Worm (Caenorhabditis elegans) whole organism, late embryonic: ENCODE results near the gene nud-1.

ENCODE experiments used
- C38D4.7 ChIP-seq: fragments of 200-800 bp; sonication (Bioruptor generic); optimal IDR thresholded peaks from 2 replicates; lab custom pipeline; 2018; ENCODE audit warnings: mild to moderate bottlenecking, missing genetic modification characterization, moderate library complexity, missing compliant biosample characterization
- F13H6.1 ChIP-seq: sonication (generic microtip); optimal IDR thresholded peaks from 2 replicates; lab custom pipeline; 2016; ENCODE audit warnings: missing genetic modification characterization, missing compliant biosample characterization
- K02D7.2 ChIP-seq: sonication (generic microtip); optimal IDR thresholded peaks from 2 replicates; lab custom pipeline; 2017; ENCODE audit warnings: mild to moderate bottlenecking, missing genetic modification characterization, missing compliant biosample characterization
- Y22D7AL.16 ChIP-seq: sonication (generic microtip); optimal IDR thresholded peaks from 2 replicates; lab custom pipeline; 2016; ENCODE audit warnings: missing genetic modification characterization, missing compliant biosample characterization
- ahr-1 ChIP-seq: sonication (generic microtip); optimal IDR thresholded peaks from 2 replicates; lab custom pipeline; 2016; ENCODE audit warnings: missing genetic modification characterization, missing compliant biosample characterization
- ceh-14 ChIP-seq: sonication (generic microtip); optimal IDR thresholded peaks from 2 replicates; lab custom pipeline; 2016; ENCODE audit warnings: missing genotype, missing genetic modification characterization, missing compliant biosample characterization
- ceh-2 ChIP-seq: sonication (generic microtip); optimal IDR thresholded peaks from 2 replicates; lab custom pipeline; 2016; ENCODE audit warnings: missing genotype, missing genetic modification characterization, missing compliant biosample characterization
- ceh-22 ChIP-seq: sonication (generic microtip); optimal IDR thresholded peaks from 2 replicates; lab custom pipeline; 2017; ENCODE audit warnings: missing biosample characterization, missing genetic modification characterization
- ceh-24 ChIP-seq: sonication (generic microtip); optimal IDR thresholded peaks from 2 replicates; lab custom pipeline; 2016; ENCODE audit warnings: mild to moderate bottlenecking, missing genetic modification characterization, missing compliant biosample characterization
- ceh-30 ChIP-seq: fragments of 150-350 bp; optimal IDR thresholded peaks from 2 replicates; lab custom pipeline; 2014; ENCODE audit warnings: missing biosample characterization, missing genetic modification characterization
- ceh-31 ChIP-seq: sonication (generic microtip); optimal IDR thresholded peaks from 2 replicates; lab custom pipeline; 2016; ENCODE audit warnings: missing genetic modification characterization, missing compliant biosample characterization
- ceh-34 ChIP-seq: sonication (generic microtip); optimal IDR thresholded peaks from 2 replicates; lab custom pipeline; 2016; ENCODE audit warnings: mild to moderate bottlenecking, missing genetic modification characterization, missing compliant biosample characterization
- ceh-45 ChIP-seq: fragments of 200-800 bp; sonication (Bioruptor generic); IDR thresholded peaks from 2 replicates; pipeline ENCODE4 v1.3.6; 2022; ENCODE audit warnings: missing genetic modification reagents, missing genetic modification characterization, missing compliant biosample characterization
- ceh-48 ChIP-seq: sonication (generic microtip); optimal IDR thresholded peaks from 2 replicates; lab custom pipeline; 2016; ENCODE audit warnings: missing genetic modification characterization, inconsistent platforms, missing compliant biosample characterization
- dmd-4 ChIP-seq: sonication (generic microtip); optimal IDR thresholded peaks from 2 replicates; lab custom pipeline; 2016; ENCODE audit warnings: borderline replicate concordance, missing genetic modification characterization, missing compliant biosample characterization
- dve-1 ChIP-seq: sonication (generic microtip); optimal IDR thresholded peaks from 2 replicates; lab custom pipeline; 2017; ENCODE audit warnings: antibody characterized with exemption, mild to moderate bottlenecking, missing genetic modification characterization, missing compliant biosample characterization
- elt-2 ChIP-seq: sonication (generic microtip); optimal IDR thresholded peaks from 2 replicates; lab custom pipeline; 2016; ENCODE audit warnings: missing genetic modification reagents, missing genetic modification characterization, missing compliant biosample characterization
- elt-4 ChIP-seq: sonication (generic microtip); optimal IDR thresholded peaks from 2 replicates; lab custom pipeline; 2016; ENCODE audit warnings: missing genetic modification characterization, missing compliant biosample characterization
- fax-1 ChIP-seq: sonication (generic microtip); optimal IDR thresholded peaks from 2 replicates; lab custom pipeline; 2016; ENCODE audit warnings: missing genotype, missing genetic modification characterization, missing compliant biosample characterization
- fkh-10 ChIP-seq: fragments of 150-350 bp; optimal IDR thresholded peaks from 2 replicates; lab custom pipeline; 2014; ENCODE audit warnings: missing biosample characterization, missing genetic modification reagents, missing genetic modification characterization
- hlh-13 ChIP-seq: fragments of 200-800 bp; sonication (Bioruptor generic); optimal IDR thresholded peaks from 2 replicates; lab custom pipeline; 2018; ENCODE audit warnings: mild to moderate bottlenecking, missing genetic modification characterization, missing compliant biosample characterization
- hlh-15 ChIP-seq: sonication (generic microtip); optimal IDR thresholded peaks from 2 replicates; lab custom pipeline; 2016; ENCODE audit warnings: missing genetic modification characterization, missing compliant biosample characterization
- hlh-30 ChIP-seq: sonication (generic microtip); optimal IDR thresholded peaks from 2 replicates; lab custom pipeline; 2017; ENCODE audit warnings: antibody characterized with exemption, missing genetic modification characterization, missing compliant biosample characterization; ENCODE audit not compliant: insufficient read depth
- hlh-8 ChIP-seq: sonication (generic microtip); optimal IDR thresholded peaks from 2 replicates; lab custom pipeline; 2016; ENCODE audit warnings: missing genotype, missing genetic modification characterization, missing compliant biosample characterization
- madf-2 ChIP-seq: sonication (generic microtip); optimal IDR thresholded peaks from 2 replicates; lab custom pipeline; 2017; ENCODE audit warnings: missing genetic modification characterization, missing compliant biosample characterization
- nfya-1 ChIP-seq: sonication (generic microtip); optimal IDR thresholded peaks from 2 replicates; lab custom pipeline; 2017; ENCODE audit warnings: missing genetic modification characterization, mild to moderate bottlenecking, missing compliant biosample characterization, antibody characterized with exemption, moderate library complexity
- nhr-11 ChIP-seq: fragments of 150-350 bp; optimal IDR thresholded peaks from 2 replicates; lab custom pipeline; 2014; ENCODE audit warnings: missing biosample characterization, missing genetic modification characterization
- nhr-232 ChIP-seq: sonication (generic microtip); optimal IDR thresholded peaks from 2 replicates; lab custom pipeline; 2016; ENCODE audit warnings: missing genetic modification characterization, missing compliant biosample characterization
- odd-2 ChIP-seq: sonication (generic microtip); optimal IDR thresholded peaks from 2 replicates; lab custom pipeline; 2017; ENCODE audit warnings: antibody characterized with exemption, mild to moderate bottlenecking, missing genetic modification characterization, missing compliant biosample characterization
- pag-3 ChIP-seq: sonication (generic microtip); optimal IDR thresholded peaks from 2 replicates; lab custom pipeline; 2016; ENCODE audit warnings: missing compliant biosample characterization, missing genetic modification characterization, borderline replicate concordance
- pha-2 ChIP-seq: sonication (generic microtip); optimal IDR thresholded peaks from 2 replicates; lab custom pipeline; 2017; ENCODE audit warnings: mild to moderate bottlenecking, missing genetic modification characterization, missing compliant biosample characterization
- pqm-1 ChIP-seq: sonication (generic microtip); optimal IDR thresholded peaks from 2 replicates; lab custom pipeline; 2016; ENCODE audit warnings: missing genetic modification characterization, missing compliant biosample characterization
- rnt-1 ChIP-seq: sonication (generic microtip); optimal IDR thresholded peaks from 2 replicates; lab custom pipeline; 2016; ENCODE audit warnings: missing genetic modification characterization, missing compliant biosample characterization
- sox-2 ChIP-seq: fragments of 200-800 bp; sonication (Bioruptor generic); IDR thresholded peaks from 2 replicates; pipeline ENCODE4 v1.3.6; 2022; ENCODE audit warnings: missing genetic modification reagents, missing genetic modification characterization, missing compliant biosample characterization
- sox-4 ChIP-seq: sonication (generic microtip); optimal IDR thresholded peaks from 2 replicates; lab custom pipeline; 2017; ENCODE audit warnings: mild to moderate bottlenecking, missing genetic modification characterization, inconsistent platforms, missing compliant biosample characterization
- syd-9 ChIP-seq: sonication (generic microtip); optimal IDR thresholded peaks from 2 replicates; lab custom pipeline; 2016; ENCODE audit warnings: mild to moderate bottlenecking, missing genetic modification characterization, moderate library complexity, missing compliant biosample characterization
- tbx-7 ChIP-seq: sonication (generic microtip); optimal IDR thresholded peaks from 2 replicates; lab custom pipeline; 2016; ENCODE audit warnings: missing genotype, missing genetic modification characterization, missing compliant biosample characterization
- ttx-3 ChIP-seq: sonication (generic microtip); optimal IDR thresholded peaks from 2 replicates; lab custom pipeline; 2016; ENCODE audit warnings: missing genetic modification reagents, missing genetic modification characterization, missing compliant biosample characterization
- unc-3 ChIP-seq, 2 experiments: fragments of 200-800 bp in 1 of 2; sonication (Bioruptor generic) in 1 of 2; sonication (generic microtip) in 1 of 2; conservative IDR thresholded peaks in 1 of 2; optimal IDR thresholded peaks in 1 of 2; 2 replicates each; pipeline versions ENCODE4 v1.3.6 to Lab custom; 2016 to 2022; ENCODE audit warnings: missing compliant biosample characterization in 2 of 2, missing genetic modification characterization in 2 of 2, missing genetic modification reagents in 1 of 2
- unc-42 ChIP-seq: sonication (generic microtip); optimal IDR thresholded peaks from 2 replicates; lab custom pipeline; 2016; ENCODE audit warnings: missing genotype, missing genetic modification characterization, missing compliant biosample characterization
- unc-86 ChIP-seq: sonication (generic microtip); optimal IDR thresholded peaks from 2 replicates; lab custom pipeline; 2016; ENCODE audit warnings: missing genetic modification characterization, missing compliant biosample characterization

Gene nud-1

DNA sequence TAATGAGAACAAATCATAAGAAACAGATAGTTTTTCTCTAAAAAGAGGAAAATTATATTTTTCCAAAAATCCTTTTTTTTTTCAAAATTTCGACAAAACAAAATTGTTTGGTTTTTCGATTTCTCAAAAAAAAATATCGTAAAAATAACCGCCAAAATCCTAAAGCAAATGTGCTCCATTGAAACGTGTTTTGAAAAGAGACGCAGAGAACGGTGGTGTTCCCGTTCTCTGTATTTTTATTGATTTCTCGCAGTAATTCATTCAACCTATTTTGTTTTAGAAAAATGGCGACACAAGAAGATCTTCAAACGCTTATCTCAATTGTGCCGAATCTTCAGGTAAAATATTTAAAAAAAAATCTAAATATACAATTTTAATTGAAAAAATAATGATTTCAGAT, 27.5 kb upstream of the nud-1 start, which contains the start of gene Y43F4B.10 (continued):
- TF ChIP-seq C38D4.7 (GFP tag; lab: Kevin White, UChicago): no peak
- no peak for TF ChIP-seq hlh-15 (tag; lab: Kevin White, UChicago)
- TF ChIP-seq ahr-1: no peak
- TF ChIP-seq tbx-7 (tag; lab: Kevin White, UChicago): no peak
- no peak for TF ChIP-seq F13H6.1 (tag; lab: Kevin White, UChicago)
- TF ChIP-seq hlh-8 (tag; lab: Kevin White, UChicago): no peak

DNA sequence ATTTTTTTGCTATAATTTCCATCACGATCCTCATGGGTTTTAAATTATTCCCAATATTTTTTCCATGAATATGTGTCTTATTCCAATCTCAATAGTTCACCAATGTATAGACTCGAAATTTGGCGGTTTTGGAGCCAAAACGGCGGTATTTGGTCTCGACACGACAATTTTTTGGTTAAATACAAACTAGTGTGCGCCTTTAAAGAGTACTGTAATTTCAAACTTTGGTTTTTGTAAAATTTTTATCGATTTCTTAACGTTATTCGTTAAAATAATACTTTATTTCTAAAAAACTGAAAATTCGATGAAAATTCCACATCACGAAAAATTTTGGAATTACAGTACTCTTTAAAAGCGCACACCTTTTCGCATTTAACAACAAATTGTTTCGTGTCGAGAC, 26.7 kb upstream of the nud-1 start:
- TF ChIP-seq ceh-22 (tag; lab: Kevin White, UChicago) (no peak), pqm-1 (tag; lab: Kevin White, UChicago) (no peak), ceh-31 (tag; lab: Kevin White, UChicago) (no peak), ceh-14 (tag; lab: Kevin White, UChicago) (no peak), dve-1 (tag; lab: Kevin White, UChicago) (no peak), pha-2 (tag; lab: Kevin White, UChicago) (no peak), ceh-2 (tag; lab: Kevin White, UChicago) (no peak), dmd-4 (tag; lab: Kevin White, UChicago) (no peak), unc-42 (tag; lab: Kevin White, UChicago) (no peak), ceh-34 (tag; lab: Kevin White, UChicago) (no peak), ahr-1 (no peak), fkh-10 (GFP tag; lab: Kevin White, UChicago) (no peak), unc-3 (GFP tag; conservative IDR thresholded peaks at IDR 0.05; lab: Robert Waterston, UW) (no peak), unc-3 (tag; optimal IDR thresholded peaks at IDR 0.05; lab: Kevin White, UChicago) (no peak), ceh-48 (tag; lab: Kevin White, UChicago) (no peak), ceh-30 (no peak), sox-2 (GFP tag; lab: Robert Waterston, UW) (no peak), sox-4 (tag; lab: Kevin White, UChicago) (no peak)

DNA sequence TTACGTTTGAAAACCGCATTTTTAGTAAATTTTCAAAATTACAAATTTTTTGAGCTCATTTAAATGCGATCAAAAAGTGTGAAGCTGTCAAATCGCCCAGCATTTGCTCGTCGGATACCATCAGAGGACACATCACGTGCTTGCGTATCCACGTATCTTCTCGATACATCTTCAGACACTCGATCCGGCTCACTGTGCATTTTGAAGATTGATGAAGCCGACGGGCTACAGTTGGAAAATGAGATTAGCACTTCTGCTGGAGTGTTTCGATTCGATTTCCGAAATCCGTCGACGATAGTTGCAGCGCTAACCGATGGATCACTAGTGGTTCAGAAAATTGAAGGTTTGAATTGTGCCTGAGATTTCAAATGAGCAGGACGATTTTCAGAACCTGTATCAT, 26.3 kb upstream of the nud-1 start, which contains the start of gene dph-7:
TSS of gene dph-7 (plus strand) at position 53 of the 400 bp plus-strand sequence.
- no peak for TF ChIP-seq Y22D7AL.16 (tag; lab: Kevin White, UChicago)
- TF ChIP-seq K02D7.2 (tag; lab: Kevin White, UChicago): no peak
- no peak for TF ChIP-seq fax-1 (tag; lab: Kevin White, UChicago)
- no peak for TF ChIP-seq hlh-30 (tag; lab: Kevin White, UChicago)

DNA sequence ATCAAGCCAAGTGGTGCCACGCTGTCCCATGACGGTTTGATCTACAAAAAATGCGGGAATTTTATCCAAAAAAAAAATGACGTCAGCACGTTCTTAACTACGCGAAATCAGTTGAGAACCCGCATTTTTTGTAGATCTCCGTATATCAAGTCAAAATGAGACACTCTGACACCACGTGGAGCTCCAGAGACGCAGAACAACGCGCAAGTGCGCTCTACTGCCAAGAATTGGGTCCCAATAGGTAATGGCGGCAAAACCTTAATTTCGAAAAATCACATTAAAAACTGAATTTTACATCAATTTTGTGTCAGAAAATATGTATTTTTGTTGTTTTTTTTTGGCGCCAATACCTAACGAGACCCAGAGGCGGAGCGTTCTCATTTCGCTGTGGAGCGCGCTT, 24.4 kb upstream of the nud-1 start:
- TF ChIP-seq fkh-10 (GFP tag; lab: Kevin White, UChicago) (no peak), hlh-30 (tag; lab: Kevin White, UChicago) (peak; percentile 51)

DNA sequence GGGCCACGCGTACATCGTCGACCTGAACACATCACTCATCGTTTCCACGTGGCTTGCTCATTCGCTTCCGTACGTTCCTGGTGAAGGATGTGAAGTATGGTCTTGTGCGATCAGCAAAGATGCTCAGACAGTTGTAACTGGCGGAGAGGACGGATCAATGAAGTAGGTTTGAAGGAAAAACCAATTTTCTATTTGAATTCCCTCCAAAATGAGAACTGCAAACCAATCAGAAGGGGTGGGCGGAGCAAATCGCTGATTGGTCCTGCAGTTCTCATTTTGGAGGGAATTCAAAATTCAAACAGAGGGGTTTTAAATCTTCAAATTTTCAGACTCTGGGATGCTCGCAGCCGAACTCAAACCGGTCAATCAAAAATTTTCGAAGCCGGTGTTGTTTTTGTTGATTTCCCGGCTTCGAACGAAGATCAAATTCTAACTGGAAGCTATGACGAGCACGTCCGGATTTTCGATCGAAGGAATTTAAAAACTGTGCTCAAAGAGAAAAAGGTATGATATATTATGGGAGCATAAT, 23.9 kb upstream of the nud-1 start:
- TF ChIP-seq hlh-15 (tag; lab: Kevin White, UChicago): no peak
- TF ChIP-seq nfya-1 (tag; lab: Kevin White, UChicago): peak; percentile 53
- no peak for TF ChIP-seq nhr-11

DNA sequence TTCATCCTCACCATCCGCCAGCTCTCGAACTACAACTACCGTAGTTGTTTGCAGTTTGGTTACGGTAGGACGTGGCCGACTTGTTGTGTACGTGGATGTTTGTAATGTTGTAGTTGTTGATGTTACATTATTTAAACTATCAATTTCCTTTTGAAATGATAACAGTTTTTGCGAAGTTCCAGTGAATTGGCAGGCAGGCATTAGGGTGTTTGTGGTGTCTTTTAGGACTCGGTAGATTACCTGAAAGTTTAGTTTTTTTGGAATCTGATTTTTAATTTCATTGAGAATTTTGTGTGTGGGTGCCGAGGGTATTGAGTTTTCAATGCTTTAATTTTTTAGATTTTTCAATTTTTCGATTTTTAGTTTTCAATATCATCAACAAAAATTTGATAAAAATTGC, 18.7 kb upstream of the nud-1 start, which contains the start of gene F53A2.11:
TSS of gene F53A2.11 (minus strand) at position 101 of the 400 bp plus-strand sequence.
- TF ChIP-seq ceh-24 (no peak), ahr-1 (no peak), hlh-15 (tag; lab: Kevin White, UChicago) (no peak), sox-2 (GFP tag; lab: Robert Waterston, UW) (no peak), pha-2 (tag; lab: Kevin White, UChicago) (no peak), ttx-3 (tag; lab: Kevin White, UChicago) (no peak), ceh-45 (GFP tag; lab: Robert Waterston, UW) (no peak), pqm-1 (tag; lab: Kevin White, UChicago) (no peak), odd-2 (tag; lab: Kevin White, UChicago) (no peak), elt-2 (tag; lab: Kevin White, UChicago) (no peak), dve-1 (tag; lab: Kevin White, UChicago) (no peak), hlh-13 (GFP tag; lab: Kevin White, UChicago) (no peak), elt-4 (no peak), nhr-232 (tag; lab: Kevin White, UChicago) (no peak), rnt-1 (tag; lab: Kevin White, UChicago) (no peak), syd-9 (no peak), unc-86 (no peak), ceh-2 (tag; lab: Kevin White, UChicago) (no peak), madf-2 (tag; lab: Kevin White, UChicago) (no peak), pag-3 (no peak)
- TF ChIP-seq, all 69 proteins: peak for 0
